Worm (Caenorhabditis elegans) whole organism, midembryonic: ENCODE data around the gene Y60A3A.19.

Source experiments
- T22C8.4 ChIP-seq: fragments of 200-800 bp; sonication (Bioruptor generic); IDR thresholded peaks from 2 replicates; pipeline ENCODE4 v1.3.6; 2022; ENCODE audit warnings: missing genetic modification characterization, missing compliant biosample characterization
- cog-1 ChIP-seq: sonication (generic microtip); optimal IDR thresholded peaks from 2 replicates; lab custom pipeline; 2016; ENCODE audit warnings: missing genetic modification characterization, missing compliant biosample characterization
- flt-1 ChIP-seq: fragments of 200-800 bp; sonication (Bioruptor generic); IDR thresholded peaks from 2 replicates; pipeline ENCODE4 v1.3.6; 2022; ENCODE audit warnings: missing genetic modification characterization, missing compliant biosample characterization
- klf-2 ChIP-seq: fragments of 200-800 bp; sonication (Bioruptor generic); conservative IDR thresholded peaks from 2 replicates; pipeline ENCODE4 v1.3.6; 2022; ENCODE audit warnings: missing genetic modification reagents, missing genetic modification characterization, missing compliant biosample characterization
- med-1 ChIP-seq: sonication (generic microtip); optimal IDR thresholded peaks from 2 replicates; lab custom pipeline; 2017; ENCODE audit warnings: missing genetic modification characterization, mild to moderate bottlenecking, missing compliant biosample characterization, antibody characterized with exemption, missing genetic modification reagents; ENCODE audit not compliant: insufficient read depth
- ref-1 ChIP-seq: fragments of 200-800 bp; sonication (Bioruptor generic); conservative IDR thresholded peaks from 2 replicates; pipeline ENCODE4 v1.3.6; 2022; ENCODE audit warnings: missing genetic modification reagents, missing genetic modification characterization, missing compliant biosample characterization
- tab-1 ChIP-seq: fragments of 200-800 bp; sonication (Bioruptor generic); IDR thresholded peaks from 2 replicates; pipeline ENCODE4 v1.3.6; 2022; ENCODE audit warnings: missing genetic modification characterization, missing compliant biosample characterization
- ztf-23 ChIP-seq: fragments of 200-800 bp; sonication (Bioruptor generic); IDR thresholded peaks from 2 replicates; pipeline ENCODE4 v1.3.6; 2022; ENCODE audit warnings: missing genetic modification reagents, missing genetic modification characterization, missing compliant biosample characterization
- ztf-29 ChIP-seq: fragments of 200-800 bp; sonication (Bioruptor generic); IDR thresholded peaks from 2 replicates; pipeline ENCODE4 v1.3.6; 2022; ENCODE audit warnings: missing genetic modification reagents, missing genetic modification characterization, missing compliant biosample characterization

The Y60A3A.19 gene

ce11 chrV:19915973-19916605 is at the start of gene Y60A3A.19, which contains the start of gene chk-2:
Gene Y60A3A.19 (plus strand): TSS chrV:19916555.
Gene chk-2 (minus strand): TSS chrV:19916023.
- TF ChIP-seq T22C8.4 (GFP tag; lab: Robert Waterston, UW) (no peak), cog-1 (tag; lab: Kevin White, UChicago) (no peak), ref-1 (GFP tag; lab: Robert Waterston, UW) (no peak), ztf-29 (GFP tag; lab: Robert Waterston, UW) (no peak)

- TF ChIP-seq cog-1 (tag; lab: Kevin White, UChicago): no peak
- TF ChIP-seq med-1 (GFP tag; lab: Kevin White, UChicago): no peak
- no peak for TF ChIP-seq tab-1 (GFP tag; lab: Robert Waterston, UW)
- no peak for TF ChIP-seq ref-1 (GFP tag; lab: Robert Waterston, UW)
- no peak for TF ChIP-seq klf-2 (GFP tag; lab: Robert Waterston, UW)
- no peak for TF ChIP-seq T22C8.4 (GFP tag; lab: Robert Waterston, UW)
- no peak for TF ChIP-seq ztf-29 (GFP tag; lab: Robert Waterston, UW)
- TF ChIP-seq ztf-23: no peak
- no peak for TF ChIP-seq flt-1 (GFP tag; lab: Robert Waterston, UW)
Measured at ce11 chrV:19867883-19868282, 48.5 kb upstream of the Y60A3A.19 start, which contains the start of gene Y116F11B.9. Gene Y116F11B.9 (minus strand): TSS chrV:19867983.

DNA sequence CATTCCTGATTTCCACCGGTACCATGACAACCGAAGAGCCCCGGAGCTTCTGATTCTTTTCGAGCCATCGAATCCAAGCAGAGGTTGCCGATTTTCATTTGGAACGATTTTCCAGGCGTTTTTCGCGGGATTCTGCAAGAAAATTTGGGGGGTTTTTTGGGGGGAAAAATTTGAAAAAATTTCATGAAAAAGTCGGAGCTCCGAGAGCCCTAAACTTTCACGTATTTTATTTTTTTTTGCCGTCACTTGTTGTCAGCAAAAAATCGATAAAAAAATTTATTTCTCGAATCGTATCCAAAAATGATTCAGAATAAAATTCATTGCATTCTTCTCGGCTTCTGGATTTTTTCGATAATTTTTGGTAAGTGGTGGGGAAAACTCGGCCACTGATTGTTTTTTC is 33.4 kb upstream of the Y60A3A.19 start, which contains the start of gene Y116F11B.13:
Gene Y116F11B.13 (plus strand): TSS at position 301 of the 400 bp plus-strand sequence.
- TF ChIP-seq med-1 (GFP tag; lab: Kevin White, UChicago) (no peak), flt-1 (GFP tag; lab: Robert Waterston, UW) (no peak), tab-1 (GFP tag; lab: Robert Waterston, UW) (no peak), ztf-23 (no peak), klf-2 (GFP tag; lab: Robert Waterston, UW) (no peak), ref-1 (GFP tag; lab: Robert Waterston, UW) (no peak), cog-1 (tag; lab: Kevin White, UChicago) (no peak), T22C8.4 (GFP tag; lab: Robert Waterston, UW) (no peak), ztf-29 (GFP tag; lab: Robert Waterston, UW) (no peak)

ce11 chrV:19895250-19895649 is 21.1 kb upstream of the Y60A3A.19 start, which contains the start of gene gly-4:
Gene gly-4 (minus strand): TSS chrV:19895350.
- no peak for TF ChIP-seq ref-1 (GFP tag; lab: Robert Waterston, UW)
- TF ChIP-seq tab-1 (GFP tag; lab: Robert Waterston, UW): no peak
- no peak for TF ChIP-seq flt-1 (GFP tag; lab: Robert Waterston, UW)
- no peak for TF ChIP-seq cog-1 (tag; lab: Kevin White, UChicago)
- TF ChIP-seq T22C8.4 (GFP tag; lab: Robert Waterston, UW): no peak
- no peak for TF ChIP-seq ztf-29 (GFP tag; lab: Robert Waterston, UW)

DNA sequence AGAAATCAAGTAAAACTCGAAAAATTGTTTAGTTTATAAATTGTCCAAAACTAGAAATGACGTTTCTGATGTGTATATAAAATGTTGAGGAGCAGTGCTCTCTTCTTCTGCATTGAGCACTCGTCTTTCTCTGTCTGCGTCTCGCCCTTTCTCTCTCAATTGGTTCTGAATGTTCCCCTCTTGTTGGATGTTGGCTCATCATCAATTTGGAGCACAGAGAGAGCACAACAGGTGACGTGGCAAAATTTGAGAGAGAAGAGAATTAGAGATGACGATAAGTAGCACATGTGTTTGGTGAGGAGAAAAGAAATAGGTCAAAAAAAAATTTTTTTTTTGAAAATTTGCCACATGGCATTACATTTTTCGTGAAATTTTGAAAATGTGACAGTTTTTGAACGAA is 18.8 kb upstream of the Y60A3A.19 start:
- no peak for TF ChIP-seq T22C8.4 (GFP tag; lab: Robert Waterston, UW)
- TF ChIP-seq ref-1 (GFP tag; lab: Robert Waterston, UW): no peak
- no peak for TF ChIP-seq med-1 (GFP tag; lab: Kevin White, UChicago)
- no peak for TF ChIP-seq klf-2 (GFP tag; lab: Robert Waterston, UW)
- TF ChIP-seq cog-1 (tag; lab: Kevin White, UChicago): peak; percentile 23

- TF ChIP-seq med-1 (GFP tag; lab: Kevin White, UChicago) (no peak), ztf-29 (GFP tag; lab: Robert Waterston, UW) (no peak), cog-1 (tag; lab: Kevin White, UChicago) (no peak), flt-1 (GFP tag; lab: Robert Waterston, UW) (no peak), ref-1 (GFP tag; lab: Robert Waterston, UW) (no peak), klf-2 (GFP tag; lab: Robert Waterston, UW) (no peak), T22C8.4 (GFP tag; lab: Robert Waterston, UW) (no peak), ztf-23 (no peak), tab-1 (GFP tag; lab: Robert Waterston, UW) (no peak)
Measured at ce11 chrV:19897982-19898381, 18.4 kb upstream of the Y60A3A.19 start.

DNA sequence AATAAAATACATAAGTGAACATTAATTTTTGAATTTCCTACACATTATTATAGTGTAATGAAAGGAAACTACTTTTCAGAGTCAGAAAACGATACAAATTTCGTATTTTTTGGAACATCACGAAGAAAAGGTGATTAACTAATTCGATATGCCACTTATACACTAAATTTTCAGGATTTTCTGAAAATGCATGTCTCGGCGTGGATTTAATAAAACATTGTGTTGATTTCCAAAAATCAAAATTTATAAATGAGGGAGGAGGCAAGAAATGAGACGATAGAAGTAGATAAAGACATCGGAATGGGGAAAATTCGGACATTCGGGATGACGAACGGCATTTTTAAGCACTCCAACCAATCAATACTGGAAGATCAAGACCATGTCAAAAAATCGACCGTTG is 17.2 kb upstream of the Y60A3A.19 start, which contains the start of gene Y116F11B.14:
Gene Y116F11B.14 (plus strand): TSS at position 301 of the 400 bp plus-strand sequence.
- TF ChIP-seq flt-1 (GFP tag; lab: Robert Waterston, UW) (no peak), ztf-29 (GFP tag; lab: Robert Waterston, UW) (no peak), tab-1 (GFP tag; lab: Robert Waterston, UW) (no peak), ref-1 (GFP tag; lab: Robert Waterston, UW) (no peak), cog-1 (tag; lab: Kevin White, UChicago) (no peak), ztf-23 (no peak)

- TF ChIP-seq T22C8.4 (GFP tag; lab: Robert Waterston, UW) (peak; percentile 92), ref-1 (GFP tag; lab: Robert Waterston, UW) (no peak)
Measured at ce11 chrV:19901826-19902225, 14.5 kb upstream of the Y60A3A.19 start.

DNA sequence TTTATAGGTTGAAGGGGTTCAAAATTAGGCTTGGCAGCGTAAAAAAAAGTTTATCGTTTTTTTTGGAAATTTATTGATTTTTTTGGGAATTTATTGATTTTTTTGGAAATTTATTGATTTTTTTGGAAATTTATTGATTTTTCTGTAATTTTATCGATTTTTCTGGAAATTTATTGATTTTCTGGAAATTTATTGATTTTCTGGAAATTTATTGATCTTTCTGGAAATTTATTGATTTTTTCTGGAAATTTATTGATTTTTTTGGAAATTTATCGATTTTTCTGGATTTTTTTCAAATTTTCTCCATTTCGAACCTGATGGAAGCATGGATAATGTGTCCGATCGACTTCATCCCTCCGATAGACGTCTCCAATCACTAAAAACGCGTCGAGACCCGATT is 11.6 kb upstream of the Y60A3A.19 start:
- peak; percentile 98 for TF ChIP-seq T22C8.4 (GFP tag; lab: Robert Waterston, UW)
- no peak for TF ChIP-seq ref-1 (GFP tag; lab: Robert Waterston, UW)

DNA sequence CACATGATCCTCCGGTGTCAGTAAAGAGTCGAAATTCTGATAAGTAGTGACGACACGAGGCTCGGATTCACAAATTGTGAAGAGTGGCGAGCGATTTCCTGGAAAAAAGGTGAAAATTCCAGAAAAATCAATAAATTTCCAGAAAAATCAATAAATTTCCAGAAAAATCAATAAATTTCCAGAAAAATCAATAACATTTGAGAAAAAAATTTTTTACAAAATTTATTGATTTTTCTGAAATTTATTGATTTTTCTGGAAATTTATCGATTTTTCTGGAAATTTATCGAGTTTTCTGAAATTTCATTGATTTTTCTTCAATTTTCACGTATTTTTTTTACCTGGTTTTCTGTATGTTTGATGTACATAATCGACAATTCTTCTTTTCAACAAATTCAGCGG is 10.4 kb upstream of the Y60A3A.19 start:
- peak; percentile 90 for TF ChIP-seq T22C8.4 (GFP tag; lab: Robert Waterston, UW)
- TF ChIP-seq ztf-29 (GFP tag; lab: Robert Waterston, UW): no peak
